Fruit fly (Drosophila melanogaster) whole organism, wandering third instar larva: Measurements from ENCODE around the gene fzo.

Experiments
- Abd-B ChIP-seq: fragments of >200 bp; optimal IDR thresholded peaks from 2 replicates; lab custom pipeline; 2017; ENCODE audit warnings: missing biosample characterization, missing genetic modification characterization
- CG32264 ChIP-seq: fragments of 200-800 bp; sonication (Bioruptor generic); optimal IDR thresholded peaks from 2 replicates; lab custom pipeline; 2016; ENCODE audit warnings: missing biosample characterization, missing genetic modification characterization
- CG9705 ChIP-seq: fragments of 200-800 bp; sonication (Bioruptor generic); optimal IDR thresholded peaks from 2 replicates; lab custom pipeline; 2018; ENCODE audit warnings: missing biosample characterization, mild to moderate bottlenecking, missing genetic modification characterization
- CrebA ChIP-seq: fragments of 200-800 bp; sonication (Bioruptor generic); optimal IDR thresholded peaks from 2 replicates; lab custom pipeline; 2016; ENCODE audit warnings: missing biosample characterization, mild to moderate bottlenecking, missing genetic modification characterization, borderline replicate concordance
- Dfd ChIP-seq: fragments of >200 bp; optimal IDR thresholded peaks from 2 replicates; lab custom pipeline; 2017; ENCODE audit warnings: missing biosample characterization, missing genetic modification characterization
- Dif ChIP-seq: fragments of 200-275, 200-300 bp; sonication (Bioruptor generic); optimal IDR thresholded peaks from 2 replicates; lab custom pipeline; 2018; ENCODE audit warnings: missing biosample characterization, missing genetic modification characterization; ENCODE audit not compliant: partially characterized antibody
- GATAd ChIP-seq: sonication (Bioruptor generic); optimal IDR thresholded peaks from 2 replicates; lab custom pipeline; 2016; ENCODE audit warnings: missing biosample characterization, missing genetic modification characterization
- HLH106 ChIP-seq: fragments of 200-800 bp; optimal IDR thresholded peaks from 3 replicates; lab custom pipeline; 2019; ENCODE audit warnings: missing biosample characterization, mild to moderate bottlenecking, missing genetic modification characterization, moderate library complexity
- Hnf4 ChIP-seq: fragments of 200-800 bp; sonication (Bioruptor generic); optimal IDR thresholded peaks from 2 replicates; lab custom pipeline; 2016; ENCODE audit warnings: missing biosample characterization, mild to moderate bottlenecking, missing genetic modification characterization
- Hr78 ChIP-seq: fragments of >200 bp; optimal IDR thresholded peaks from 2 replicates; lab custom pipeline; 2017; ENCODE audit warnings: missing biosample characterization, missing genetic modification characterization
- Hr83 ChIP-seq: fragments of 200-300 bp; sonication (Bioruptor generic); optimal IDR thresholded peaks from 2 replicates; lab custom pipeline; 2016; ENCODE audit warnings: missing biosample characterization, mild to moderate bottlenecking, missing genetic modification characterization, moderate library complexity; ENCODE audit not compliant: poor library complexity, severe bottlenecking
- Jra ChIP-seq: sonication (Bioruptor generic); optimal IDR thresholded peaks from 2 replicates; lab custom pipeline; 2016; ENCODE audit warnings: missing biosample characterization, missing genetic modification characterization
- Mio ChIP-seq: sonication (Bioruptor generic); optimal IDR thresholded peaks from 2 replicates; lab custom pipeline; 2016; ENCODE audit warnings: missing biosample characterization, missing genetic modification characterization
- Myc ChIP-seq: fragments of >200 bp; optimal IDR thresholded peaks from 2 replicates; lab custom pipeline; 2017
- N ChIP-seq: fragments of >200 bp; optimal IDR thresholded peaks from 2 replicates; lab custom pipeline; 2018; ENCODE audit warnings: missing biosample characterization, missing external identifiers, missing genetic modification characterization
- OdsH ChIP-seq: fragments of 200-800 bp; sonication (Bioruptor generic); optimal IDR thresholded peaks from 2 replicates; lab custom pipeline; 2016; ENCODE audit warnings: missing biosample characterization, mild to moderate bottlenecking, missing genetic modification characterization
- Rel ChIP-seq, 2 experiments: fragments of 200-800 bp; sonication (Bioruptor generic) in 1 of 2; optimal IDR thresholded peaks; 2 replicates in 1 of 2; 3 replicates in 1 of 2; lab custom pipeline; 2016 to 2019; ENCODE audit warnings: mild to moderate bottlenecking in 2 of 2, missing biosample characterization in 2 of 2, missing genetic modification characterization in 2 of 2, moderate library complexity in 1 of 2
- Sp1 ChIP-seq: fragments of 200-800 bp; sonication (Bioruptor generic); optimal IDR thresholded peaks from 3 replicates; lab custom pipeline; 2019; ENCODE audit warnings: missing biosample characterization, mild to moderate bottlenecking, missing genetic modification characterization, moderate library complexity
- Vsx2 ChIP-seq: fragments of 200-300, 225-300 bp; sonication (Bioruptor generic); optimal IDR thresholded peaks from 2 replicates; lab custom pipeline; 2018; ENCODE audit warnings: missing biosample characterization, missing genetic modification characterization; ENCODE audit not compliant: partially characterized antibody
- br ChIP-seq: fragments of 200-800 bp; sonication (Bioruptor generic); optimal IDR thresholded peaks from 2 replicates; lab custom pipeline; 2016; ENCODE audit warnings: missing biosample characterization, missing genetic modification characterization
- brk ChIP-seq: fragments of 200-800 bp; sonication (Bioruptor generic); optimal IDR thresholded peaks from 2 replicates; lab custom pipeline; 2016; ENCODE audit warnings: missing biosample characterization, mild to moderate bottlenecking, missing genetic modification characterization
- dl ChIP-seq, 2 experiments: fragments of 175-275, 200-275 bp in 1 of 2; fragments of 200-275 bp in 1 of 2; sonication (Bioruptor generic); optimal IDR thresholded peaks; lab custom pipeline; 2018; ENCODE audit warnings: mild to moderate bottlenecking in 2 of 2, missing biosample characterization in 2 of 2, missing genetic modification characterization in 2 of 2, moderate library complexity in 2 of 2; ENCODE audit not compliant: partially characterized antibody in 2 of 2, insufficient read depth in 1 of 2
- dmrt93B ChIP-seq: fragments of 200-800 bp; sonication (Bioruptor generic); optimal IDR thresholded peaks from 2 replicates; lab custom pipeline; 2018; ENCODE audit warnings: missing biosample characterization, mild to moderate bottlenecking, missing genetic modification characterization
- dsf ChIP-seq: sonication (Bioruptor generic); optimal IDR thresholded peaks from 2 replicates; lab custom pipeline; 2016; ENCODE audit warnings: missing biosample characterization, missing genetic modification characterization, borderline replicate concordance
- ey ChIP-seq: fragments of 200-800 bp; sonication (Bioruptor generic); optimal IDR thresholded peaks from 2 replicates; lab custom pipeline; 2016; ENCODE audit warnings: missing biosample characterization, missing genetic modification characterization
- foxo ChIP-seq, 2 experiments: fragments of 200-800 bp; sonication (Bioruptor generic); optimal IDR thresholded peaks; 2 replicates in 1 of 2; 3 replicates in 1 of 2; lab custom pipeline; 2016 to 2017; ENCODE audit warnings: missing biosample characterization in 2 of 2, missing genetic modification characterization in 2 of 2
- fru ChIP-seq: fragments of 200-800 bp; sonication (Bioruptor generic); optimal IDR thresholded peaks from 3 replicates; lab custom pipeline; 2016; ENCODE audit warnings: missing biosample characterization, mild to moderate bottlenecking, missing genetic modification characterization
- h ChIP-seq: fragments of 200-800 bp; sonication (Bioruptor generic); optimal IDR thresholded peaks from 3 replicates; lab custom pipeline; 2016; ENCODE audit warnings: missing biosample characterization, mild to moderate bottlenecking, missing genetic modification characterization
- jim ChIP-seq: fragments of 175-275, 200-325 bp; sonication (Bioruptor generic); optimal IDR thresholded peaks from 2 replicates; lab custom pipeline; 2016; ENCODE audit warnings: missing biosample characterization, mild to moderate bottlenecking, missing genetic modification characterization
- lola ChIP-seq: fragments of >200 bp; optimal IDR thresholded peaks from 2 replicates; lab custom pipeline; 2017; ENCODE audit warnings: missing biosample characterization, missing genetic modification characterization
- pan ChIP-seq: fragments of >200 bp; optimal IDR thresholded peaks from 2 replicates; lab custom pipeline; 2017
- psq ChIP-seq: fragments of 200-800 bp; sonication (Bioruptor generic); optimal IDR thresholded peaks from 3 replicates; lab custom pipeline; 2017; ENCODE audit warnings: missing biosample characterization, mild to moderate bottlenecking, missing genetic modification characterization, moderate library complexity
- rgr ChIP-seq: fragments of 200-800 bp; sonication (Bioruptor generic); optimal IDR thresholded peaks from 3 replicates; lab custom pipeline; 2016; ENCODE audit warnings: missing biosample characterization, mild to moderate bottlenecking, missing genetic modification characterization
- sage ChIP-seq: fragments of 200-800 bp; sonication (Bioruptor generic); optimal IDR thresholded peaks from 2 replicates; lab custom pipeline; 2016; ENCODE audit warnings: missing biosample characterization, mild to moderate bottlenecking, missing genetic modification characterization
- sv ChIP-seq: fragments of 200-800 bp; sonication (Bioruptor generic); optimal IDR thresholded peaks from 3 replicates; lab custom pipeline; 2016; ENCODE audit warnings: missing biosample characterization, missing genetic modification characterization
- tai ChIP-seq: sonication (Bioruptor generic); optimal IDR thresholded peaks from 2 replicates; lab custom pipeline; 2016; ENCODE audit warnings: missing biosample characterization, missing genetic modification characterization
- usp ChIP-seq: fragments of >200 bp; optimal IDR thresholded peaks from 2 replicates; lab custom pipeline; 2017; ENCODE audit warnings: missing biosample characterization, missing genetic modification characterization
- woc ChIP-seq: sonication (Bioruptor generic); optimal IDR thresholded peaks from 2 replicates; lab custom pipeline; 2016; ENCODE audit warnings: missing biosample characterization, mild to moderate bottlenecking, missing genetic modification characterization

Gene fzo

dm6 chr3R:23203934-23204333, at the start of gene fzo:
fzo (minus strand) TSS chr3R:23204034.
- TF ChIP-seq Myc (lab: Kevin White, UChicago): no peak
- no peak for TF ChIP-seq ey (GFP tag; lab: Kevin White, UChicago)
- TF ChIP-seq Mio (GFP tag; lab: Kevin White, UChicago): no peak
- no peak for TF ChIP-seq OdsH (GFP tag; lab: Kevin White, UChicago)
- TF ChIP-seq pan: no peak
- no peak for TF ChIP-seq brk
- TF ChIP-seq br (GFP tag; lab: Kevin White, UChicago): no peak
- TF ChIP-seq Dfd (GFP tag; lab: Kevin White, UChicago): no peak
- no peak for TF ChIP-seq Hr78 (GFP tag; lab: Kevin White, UChicago)
- no peak for TF ChIP-seq sage (GFP tag; lab: Kevin White, UChicago)
- TF ChIP-seq foxo (GFP tag; optimal IDR thresholded peaks at IDR 0.05; lab: Kevin White, UChicago): no peak
- TF ChIP-seq, all 38 proteins: peak for 0

- TF ChIP-seq lola (GFP tag; lab: Kevin White, UChicago): no peak
- peak; percentile 90 for TF ChIP-seq rgr (GFP tag; lab: Kevin White, UChicago)
- TF ChIP-seq foxo (GFP tag; optimal IDR thresholded peaks at IDR 0.05; lab: Kevin White, UChicago): peak; percentile 2 to 90
- TF ChIP-seq Jra (GFP tag; lab: Kevin White, UChicago): peak; percentile 85
- no peak for TF ChIP-seq GATAd (GFP tag; lab: Kevin White, UChicago)
- peak; percentile 91 for TF ChIP-seq Hnf4
- TF ChIP-seq sage (GFP tag; lab: Kevin White, UChicago): peak; percentile 27
- TF ChIP-seq CG32264 (GFP tag; lab: Kevin White, UChicago): peak; percentile 69
- TF ChIP-seq N (GFP tag; lab: Kevin White, UChicago): no peak
- peak; percentile 86 for TF ChIP-seq OdsH (GFP tag; lab: Kevin White, UChicago)
- TF ChIP-seq fru: peak; percentile 82
- no peak for TF ChIP-seq CrebA (GFP tag; lab: Kevin White, UChicago)
- TF ChIP-seq ey (GFP tag; lab: Kevin White, UChicago): peak; percentile 86
- no peak for TF ChIP-seq dl (GFP tag; optimal IDR thresholded peaks at IDR 0.05; lab: Kevin White, UChicago; ENCODE audit: insufficient read depth in 1 of 2, partially characterized antibody in 2 of 2)
- TF ChIP-seq brk: no peak
- TF ChIP-seq usp (GFP tag; lab: Kevin White, UChicago): no peak
- no peak for TF ChIP-seq tai (GFP tag; lab: Kevin White, UChicago)
- TF ChIP-seq dmrt93B (GFP tag; lab: Kevin White, UChicago): no peak
- no peak for TF ChIP-seq Mio (GFP tag; lab: Kevin White, UChicago)
- TF ChIP-seq Dif (GFP tag; lab: Kevin White, UChicago): no peak
- peak; percentile 38 for TF ChIP-seq woc (GFP tag; lab: Kevin White, UChicago)
- TF ChIP-seq Rel (GFP tag; optimal IDR thresholded peaks at IDR 0.05; lab: Kevin White, UChicago): no peak
- peak; percentile 60 for TF ChIP-seq Rel (tag; optimal IDR thresholded peaks at IDR 0.05; lab: Kevin White, UChicago)
- TF ChIP-seq Myc (lab: Kevin White, UChicago): peak; percentile 43
- peak; percentile 58 for TF ChIP-seq CG9705
- no peak for TF ChIP-seq Dfd (GFP tag; lab: Kevin White, UChicago)
- TF ChIP-seq dsf: peak; percentile 45
- TF ChIP-seq HLH106 (tag; lab: Kevin White, UChicago): peak; percentile 73
- no peak for TF ChIP-seq jim (GFP tag; lab: Kevin White, UChicago)
- TF ChIP-seq psq (GFP tag; lab: Kevin White, UChicago): peak; percentile 69
- no peak for TF ChIP-seq pan
- TF ChIP-seq Sp1 (GFP tag; lab: Kevin White, UChicago): peak; percentile 73
- TF ChIP-seq Hr78 (GFP tag; lab: Kevin White, UChicago): no peak
- TF ChIP-seq sv: peak; percentile 81
- TF ChIP-seq Hr83: peak; percentile 77
- TF ChIP-seq br (GFP tag; lab: Kevin White, UChicago): peak; percentile 87
- TF ChIP-seq h (GFP tag; lab: Kevin White, UChicago): peak; percentile 91
- TF ChIP-seq Abd-B (GFP tag; lab: Kevin White, UChicago): no peak
- no peak for TF ChIP-seq Vsx2 (GFP tag; lab: Kevin White, UChicago)
These were observed 47.4 kb upstream of the fzo start, which contains the start of the genes Rad60 and EloA for dm6 chr3R:23251256-23251655. Rad60 (minus strand) TSS chr3R:23251477. EloA (plus strand) TSS chr3R:23251563.
